Fruit fly (Drosophila melanogaster) whole organism, embryonic: ENCODE data around the gene CG31244.

Source experiments
- C15 ChIP-seq: fragments of 200-800 bp; sonication (Bioruptor generic); IDR thresholded peaks from 3 replicates; pipeline ENCODE4 v1.3.6; 2022; ENCODE audit warnings: missing biosample characterization, missing genetic modification characterization
- CG10431 ChIP-seq: fragments of 200-800 bp; sonication (Bioruptor generic); optimal IDR thresholded peaks from 3 replicates; lab custom pipeline; 2018; ENCODE audit warnings: missing biosample characterization, mild to moderate bottlenecking, missing genetic modification characterization
- CG11560 ChIP-seq: fragments of 200-800 bp; sonication (Bioruptor generic); IDR thresholded peaks from 3 replicates; pipeline ENCODE4 v1.3.6; 2022; ENCODE audit warnings: missing biosample characterization, missing genetic modification characterization
- CG12071 ChIP-seq: fragments of 200-800 bp; sonication (Bioruptor generic); optimal IDR thresholded peaks from 3 replicates; lab custom pipeline; 2018; ENCODE audit warnings: missing biosample characterization, mild to moderate bottlenecking, missing genetic modification characterization
- CG12659 ChIP-seq: fragments of 200-800 bp; sonication (Bioruptor generic); optimal IDR thresholded peaks from 3 replicates; lab custom pipeline; 2017; ENCODE audit warnings: mild to moderate bottlenecking, missing biosample characterization, missing genetic modification reagents, missing genetic modification characterization
- CG18262 ChIP-seq: fragments of 200-800 bp; optimal IDR thresholded peaks from 3 replicates; lab custom pipeline; 2019; ENCODE audit warnings: missing biosample characterization, mild to moderate bottlenecking, missing genetic modification characterization, moderate library complexity
- CG1832 ChIP-seq: fragments of 200-800 bp; sonication (Bioruptor generic); optimal IDR thresholded peaks from 2 replicates; lab custom pipeline; 2017; ENCODE audit warnings: missing biosample characterization, mild to moderate bottlenecking, missing genetic modification characterization, inconsistent platforms
- CG18619 ChIP-seq: fragments of 200-800 bp; sonication (Bioruptor generic); optimal IDR thresholded peaks from 3 replicates; lab custom pipeline; 2017; ENCODE audit warnings: missing biosample characterization, mild to moderate bottlenecking, missing genetic modification characterization
- CG18764 ChIP-seq: fragments of 200-800 bp; sonication (Bioruptor generic); optimal IDR thresholded peaks from 3 replicates; lab custom pipeline; 2016; ENCODE audit warnings: missing biosample characterization, missing genetic modification characterization
- CG2199 ChIP-seq: fragments of 200-800 bp; sonication (Bioruptor generic); IDR thresholded peaks from 3 replicates; pipeline ENCODE4 v1.3.6; 2022; ENCODE audit warnings: missing biosample characterization, missing genetic modification characterization
- CG30020 ChIP-seq: fragments of 200-800 bp; optimal IDR thresholded peaks from 2 replicates; lab custom pipeline; 2019; ENCODE audit warnings: missing biosample characterization, mild to moderate bottlenecking, missing genetic modification characterization, moderate library complexity
- CG3065 ChIP-seq: fragments of 200-800 bp; sonication (Bioruptor generic); optimal IDR thresholded peaks from 2 replicates; lab custom pipeline; 2016; ENCODE audit warnings: missing biosample characterization, missing genetic modification characterization
- CG31388 ChIP-seq: fragments of 200-800 bp; sonication (Bioruptor generic); optimal IDR thresholded peaks from 2 replicates; lab custom pipeline; 2016; ENCODE audit warnings: missing biosample characterization, missing genetic modification characterization
- CG6272 ChIP-seq: fragments of 200-800 bp; sonication (Bioruptor generic); IDR thresholded peaks from 2 replicates; pipeline ENCODE4 v1.3.6; 2022; ENCODE audit warnings: missing biosample characterization, missing genetic modification characterization
- CG7745 ChIP-seq: fragments of 200-800 bp; sonication (Bioruptor generic); optimal IDR thresholded peaks from 2 replicates; lab custom pipeline; 2018; ENCODE audit warnings: missing biosample characterization, mild to moderate bottlenecking, missing genetic modification characterization, moderate library complexity
- CG8290 ChIP-seq, 3 experiments: fragments of 200-800 bp; sonication (Bioruptor generic); optimal IDR thresholded peaks; 2 replicates each; lab custom pipeline; 2016 to 2019; ENCODE audit warnings: missing biosample characterization in 3 of 3, missing genetic modification characterization in 3 of 3, mild to moderate bottlenecking in 2 of 3, moderate library complexity in 1 of 3
- CG9727 ChIP-seq: fragments of 200-800 bp; sonication (Bioruptor generic); optimal IDR thresholded peaks from 3 replicates; lab custom pipeline; 2017; ENCODE audit warnings: missing biosample characterization, mild to moderate bottlenecking, missing genetic modification characterization
- CG9817 ChIP-seq: fragments of 200-800 bp; sonication (Bioruptor generic); optimal IDR thresholded peaks from 2 replicates; lab custom pipeline; 2018; ENCODE audit warnings: missing biosample characterization, mild to moderate bottlenecking, missing genetic modification characterization, moderate library complexity
- CrebB ChIP-seq: fragments of 200-800 bp; sonication (Bioruptor generic); optimal IDR thresholded peaks from 3 replicates; lab custom pipeline; 2018; ENCODE audit warnings: missing biosample characterization, mild to moderate bottlenecking, missing genetic modification characterization
- D19A ChIP-seq: fragments of 200-800 bp; optimal IDR thresholded peaks from 3 replicates; lab custom pipeline; 2019; ENCODE audit warnings: missing biosample characterization, mild to moderate bottlenecking, missing genetic modification characterization, moderate library complexity
- Dll ChIP-seq: fragments of 200-800 bp; sonication (Bioruptor generic); IDR thresholded peaks from 4 replicates; pipeline ENCODE4 v1.3.6; 2022; ENCODE audit warnings: missing biosample characterization, missing genetic modification characterization; ENCODE audit not compliant: partially characterized antibody
- E2f1 ChIP-seq: fragments of 200-800 bp; sonication (Bioruptor generic); IDR thresholded peaks from 2 replicates; pipeline ENCODE4 v1.3.6; 2022; ENCODE audit warnings: missing biosample characterization, missing genetic modification characterization
- Ets65A ChIP-seq: fragments of 200-800 bp; sonication (Bioruptor generic); peaks from one replicate; lab custom pipeline; 2016; ENCODE audit warnings: missing biosample characterization, missing genetic modification characterization
- HmgZ ChIP-seq: fragments of 200-800 bp; sonication (Bioruptor generic); optimal IDR thresholded peaks from 2 replicates; lab custom pipeline; 2018; ENCODE audit warnings: missing biosample characterization, mild to moderate bottlenecking, missing genetic modification characterization
- Hmr ChIP-seq: fragments of 200-800 bp; sonication (Bioruptor generic); optimal IDR thresholded peaks from 3 replicates; lab custom pipeline; 2017; ENCODE audit warnings: mild to moderate bottlenecking, missing biosample characterization, missing genetic modification reagents, missing genetic modification characterization
- Lhr ChIP-seq: fragments of 200-800 bp; sonication (Bioruptor generic); optimal IDR thresholded peaks from 3 replicates; lab custom pipeline; 2017; ENCODE audit warnings: mild to moderate bottlenecking, missing biosample characterization, missing genetic modification reagents, missing genetic modification characterization
- MBD-R2 ChIP-seq: fragments of 200-800 bp; sonication (Bioruptor generic); IDR thresholded peaks from 2 replicates; pipeline ENCODE4 v1.3.6; 2022; ENCODE audit warnings: missing biosample characterization, missing genetic modification characterization
- Mrtf ChIP-seq: fragments of 200-800 bp; sonication (Bioruptor generic); IDR thresholded peaks from 3 replicates; pipeline ENCODE4 v1.3.6; 2022; ENCODE audit warnings: missing biosample characterization, missing genetic modification characterization
- PHDP ChIP-seq: fragments of 200-800 bp; sonication (Bioruptor generic); optimal IDR thresholded peaks from 3 replicates; lab custom pipeline; 2018; ENCODE audit warnings: missing biosample characterization, mild to moderate bottlenecking, missing genetic modification characterization, moderate library complexity
- Rx ChIP-seq: fragments of 200-800 bp; sonication (Bioruptor generic); IDR thresholded peaks from 2 replicates; pipeline ENCODE4 v1.3.6; 2022; ENCODE audit warnings: missing biosample characterization, missing genetic modification characterization
- Sox100B ChIP-seq: fragments of 200-800 bp; sonication (Bioruptor generic); optimal IDR thresholded peaks from 3 replicates; lab custom pipeline; 2018; ENCODE audit warnings: missing biosample characterization, mild to moderate bottlenecking, missing genetic modification characterization
- Ssrp ChIP-seq: fragments of 200-800 bp; sonication (Bioruptor generic); optimal IDR thresholded peaks from 2 replicates; lab custom pipeline; 2018; ENCODE audit warnings: missing biosample characterization, mild to moderate bottlenecking, missing genetic modification characterization, moderate library complexity
- Stat92E ChIP-seq, 3 experiments: fragments of >200 bp in 2 of 3; fragments of 200-800 bp in 1 of 3; sonication (Bioruptor generic) in 1 of 3; optimal IDR thresholded peaks; 2 replicates each; lab custom pipeline; 2017 to 2019; ENCODE audit warnings: missing biosample characterization in 3 of 3, missing genetic modification characterization in 3 of 3, mild to moderate bottlenecking in 1 of 3, moderate library complexity in 1 of 3
- bcd ChIP-seq: fragments of 200-800 bp; sonication (Bioruptor generic); optimal IDR thresholded peaks from 2 replicates; lab custom pipeline; 2017; ENCODE audit warnings: missing biosample characterization, mild to moderate bottlenecking, missing genetic modification characterization
- cato ChIP-seq: fragments of 200-800 bp; sonication (Bioruptor generic); optimal IDR thresholded peaks from 2 replicates; lab custom pipeline; 2016; ENCODE audit warnings: missing biosample characterization, missing genetic modification characterization, borderline replicate concordance
- dm ChIP-seq: fragments of 200-800 bp; sonication (Bioruptor generic); optimal IDR thresholded peaks from 3 replicates; lab custom pipeline; 2016; ENCODE audit warnings: missing biosample characterization, missing genetic modification characterization
- eyg ChIP-seq: fragments of 200-800 bp; sonication (Bioruptor generic); optimal IDR thresholded peaks from 3 replicates; lab custom pipeline; 2016; ENCODE audit warnings: missing biosample characterization, missing genetic modification characterization
- fd3F ChIP-seq: fragments of 200-800 bp; sonication (Bioruptor generic); optimal IDR thresholded peaks from 2 replicates; lab custom pipeline; 2018; ENCODE audit warnings: missing biosample characterization, mild to moderate bottlenecking, missing genetic modification characterization, moderate library complexity
- fu2 ChIP-seq: fragments of 200-800 bp; sonication (Bioruptor generic); optimal IDR thresholded peaks from 2 replicates; lab custom pipeline; 2016; ENCODE audit warnings: missing biosample characterization, missing genetic modification characterization
- otp ChIP-seq: fragments of 200-800 bp; sonication (Bioruptor generic); IDR thresholded peaks from 3 replicates; pipeline ENCODE4, ENCODE4 v1.3.6; 2022; ENCODE audit warnings: missing biosample characterization, missing genetic modification characterization
- peb ChIP-seq: fragments of 200-800 bp; sonication (Bioruptor generic); IDR thresholded peaks from 2 replicates; pipeline ENCODE4 v1.3.6; 2022; ENCODE audit warnings: missing biosample characterization, missing genetic modification characterization
- phol ChIP-seq: fragments of 200-800 bp; sonication (Bioruptor generic); optimal IDR thresholded peaks from 3 replicates; lab custom pipeline; 2018; ENCODE audit warnings: missing biosample characterization, mild to moderate bottlenecking, missing genetic modification characterization, moderate library complexity
- prd ChIP-seq, 3 experiments: fragments of >200 bp in 2 of 3; fragments of 200-800 bp in 1 of 3; sonication (Bioruptor generic) in 1 of 3; optimal IDR thresholded peaks in 2 of 3; IDR thresholded peaks in 1 of 3; 2 replicates in 2 of 3; 3 replicates in 1 of 3; pipeline versions ENCODE4 v1.3.6 to Lab custom; 2017 to 2022; ENCODE audit warnings: missing biosample characterization in 1 of 3, missing genetic modification characterization in 1 of 3
- psq ChIP-seq: fragments of 200-800 bp; sonication (Bioruptor generic); optimal IDR thresholded peaks from 2 replicates; lab custom pipeline; 2017; ENCODE audit warnings: missing biosample characterization, missing genetic modification characterization
- sens-2 ChIP-seq: fragments of 200-800 bp; sonication (Bioruptor generic); IDR thresholded peaks from 2 replicates; pipeline ENCODE4 v1.3.6; 2022; ENCODE audit warnings: missing biosample characterization, missing genetic modification characterization
- sim ChIP-seq: fragments of 200-800 bp; sonication (Bioruptor generic); IDR thresholded peaks from 2 replicates; pipeline ENCODE4 v1.3.6; 2022; ENCODE audit warnings: missing biosample characterization, missing genetic modification characterization
- sob ChIP-seq: fragments of 200-800 bp; sonication (Bioruptor generic); IDR thresholded peaks from 2 replicates; pipeline ENCODE4 v1.3.6; 2022; ENCODE audit warnings: missing biosample characterization, missing genetic modification characterization
- ssp ChIP-seq: fragments of 200-800 bp; sonication (Bioruptor generic); IDR thresholded peaks from 2 replicates; pipeline ENCODE4 v1.3.6; 2022; ENCODE audit warnings: missing biosample characterization, missing genetic modification characterization
- vnd ChIP-seq: fragments of 200-800 bp; sonication (Bioruptor generic); IDR thresholded peaks from 3 replicates; pipeline ENCODE4 v1.3.6; 2022; ENCODE audit warnings: missing biosample characterization, missing genetic modification characterization; ENCODE audit not compliant: partially characterized antibody

The CG31244 gene

DNA sequence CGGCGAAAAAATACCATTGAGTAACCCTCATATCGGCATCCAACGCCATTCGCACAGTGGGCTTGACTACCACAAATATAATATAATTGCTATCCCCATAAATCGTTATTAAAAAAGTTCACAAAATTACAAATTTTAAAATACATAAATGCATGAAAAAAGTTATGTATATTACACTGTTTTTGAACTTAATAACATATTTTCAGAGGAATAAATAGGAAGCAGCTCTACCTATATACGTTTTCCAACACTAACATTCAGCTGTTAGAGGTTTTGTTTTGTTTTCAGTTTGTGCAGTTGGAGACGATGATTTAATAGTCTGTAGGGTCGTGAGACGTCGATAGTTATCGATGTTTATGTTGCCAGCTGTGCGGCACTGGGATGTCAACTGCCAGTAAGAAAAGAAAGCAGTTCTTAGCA, 4.7 kb upstream of the CG31244 start, which contains the start of the genes Ino80 and Aptx (continued):
- TF ChIP-seq Stat92E (GFP tag; optimal IDR thresholded peaks at IDR 0.05; lab: Kevin White, UChicago) (peak in 1 of 3 experiments; percentile 66), Dll (peak; percentile 95), Hmr (GFP tag; lab: Kevin White, UChicago) (peak; percentile 94), D19A (tag; lab: Kevin White, UChicago) (peak; percentile 83), vnd (GFP tag; lab: Robert Waterston, UW) (peak; percentile 93), fd3F (peak; percentile 89), CG18764 (GFP tag; lab: Kevin White, UChicago) (peak; percentile 92), prd (optimal IDR thresholded peaks at IDR 0.05; lab: Kevin White, UChicago) (no peak), prd (GFP tag; IDR thresholded peaks at IDR 0.05; lab: Robert Waterston, UW) (peak; percentile 96), CG18262 (peak; percentile 93), Sox100B (GFP tag; lab: Kevin White, UChicago) (peak; percentile 87), HmgZ (peak; percentile 94), CG9817 (tag; lab: Kevin White, UChicago) (peak; percentile 96), CG30020 (tag; lab: Kevin White, UChicago) (peak; percentile 81), Mrtf (GFP tag; lab: Robert Waterston, UW) (peak; percentile 90), eyg (peak; percentile 81), CG7745 (tag; lab: Kevin White, UChicago) (no peak), CG6272 (GFP tag; lab: Robert Waterston, UW) (peak; percentile 95), E2f1 (peak; percentile 93), peb (GFP tag; lab: Robert Waterston, UW) (peak; percentile 88), ssp (GFP tag; lab: Robert Waterston, UW) (peak; percentile 88), CG12071 (peak; percentile 67), Lhr (peak; percentile 83), CG9727 (peak; percentile 94), sob (GFP tag; lab: Robert Waterston, UW) (peak; percentile 96), dm (GFP tag; lab: Kevin White, UChicago) (peak; percentile 86), sens-2 (GFP tag; lab: Robert Waterston, UW) (peak; percentile 83), CG10431 (GFP tag; lab: Kevin White, UChicago) (no peak), PHDP (no peak), Rx (GFP tag; lab: Robert Waterston, UW) (peak; percentile 90; the same call in 1 of the 2 replicates), CG8290 (GFP tag; optimal IDR thresholded peaks at IDR 0.05; lab: Kevin White, UChicago) (peak; percentile 86), CG8290 (tag; optimal IDR thresholded peaks at IDR 0.05; lab: Kevin White, UChicago) (peak; percentile 27 to 82), otp (GFP tag; lab: Robert Waterston, UW) (peak; percentile 82; the same call in 2 of the 3 replicates), Ets65A (GFP tag; lab: Kevin White, UChicago) (peak; percentile 99), CG2199 (peak; percentile 71; the same call in 2 of the 3 replicates), CG12659 (GFP tag; lab: Kevin White, UChicago) (peak; percentile 95), bcd (GFP tag; lab: Kevin White, UChicago) (peak; percentile 93), CG18619 (GFP tag; lab: Kevin White, UChicago) (peak; percentile 91), CrebB (tag; lab: Kevin White, UChicago) (peak; percentile 82), sim (GFP tag; lab: Robert Waterston, UW) (peak; percentile 87; the same call in 1 of the 2 replicates), CG11560 (peak; percentile 85), CG3065 (GFP tag; lab: Kevin White, UChicago) (peak; percentile 91), cato (GFP tag; lab: Kevin White, UChicago) (peak; percentile 93), Ssrp (tag; lab: Kevin White, UChicago) (peak; percentile 96), phol (tag; lab: Kevin White, UChicago) (peak; percentile 98), MBD-R2 (GFP tag; lab: Robert Waterston, UW) (peak; percentile 85), fu2 (GFP tag; lab: Kevin White, UChicago) (peak; percentile 94), C15 (peak; percentile 85; the same call in 2 of the 3 replicates), psq (GFP tag; lab: Kevin White, UChicago) (peak; percentile 82), CG31388 (GFP tag; lab: Kevin White, UChicago) (peak; percentile 85), CG1832 (GFP tag; lab: Kevin White, UChicago) (no peak)
